Fruit fly (Drosophila melanogaster) ovary, adult (tissue): ENCODE data around the gene Kap-alpha1.

ENCODE experiments used
- CG17801 ChIP-seq: fragments of 200-800 bp; optimal IDR thresholded peaks from 2 replicates; lab custom pipeline; 2019; ENCODE audit warnings: missing biosample characterization, mild to moderate bottlenecking, missing genetic modification characterization, moderate library complexity; ENCODE audit not compliant: partially characterized antibody

Kap-alpha1 gene

DNA sequence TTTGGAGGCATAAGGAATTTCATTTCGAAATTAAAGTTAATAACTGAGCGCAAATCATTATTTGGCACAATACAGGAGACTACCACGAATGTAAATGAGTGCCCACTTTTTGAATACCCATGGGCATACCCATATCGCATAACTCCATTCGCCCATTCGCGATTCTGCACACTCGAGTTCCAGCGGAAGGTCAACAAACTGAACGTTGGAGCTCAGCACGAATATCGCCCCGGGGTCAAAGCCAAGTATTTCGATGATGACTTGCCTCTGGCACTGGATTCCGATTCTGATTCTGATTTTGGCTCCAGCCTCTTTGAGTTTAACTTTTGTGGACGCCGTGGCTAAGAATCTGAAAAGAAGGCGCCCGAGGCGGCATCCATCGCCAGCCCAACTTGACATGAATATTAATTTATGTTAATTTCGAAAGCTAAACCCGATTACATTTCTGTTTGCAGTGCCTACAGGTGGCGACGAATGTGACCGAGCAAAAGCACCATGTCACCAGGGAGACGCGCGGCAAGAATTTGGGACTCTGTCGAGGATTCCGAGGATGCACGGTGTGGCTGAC, 51.0 kb downstream of the Kap-alpha1 start:
- no peak for TF ChIP-seq CG17801 (GFP tag; lab: Kevin White, UChicago)
